Fruit fly (Drosophila melanogaster) whole organism, embryonic: Measurements from ENCODE around the gene dar1.

ENCODE experiments used
- ATbp ChIP-seq: fragments of 200-800 bp; sonication (Bioruptor generic); optimal IDR thresholded peaks from 2 replicates; lab custom pipeline; 2017; ENCODE audit warnings: missing biosample characterization, mild to moderate bottlenecking, missing genetic modification characterization, missing genetic modification reagents
- Awh ChIP-seq: fragments of 200-800 bp; sonication (Bioruptor generic); IDR thresholded peaks from 2 replicates; pipeline ENCODE4, ENCODE4 v1.3.6; 2022; ENCODE audit warnings: missing biosample characterization, missing genetic modification characterization
- BtbVII ChIP-seq: fragments of 200-800 bp; sonication (Bioruptor generic); optimal IDR thresholded peaks from 3 replicates; lab custom pipeline; 2017; ENCODE audit warnings: missing biosample characterization, mild to moderate bottlenecking, missing genetic modification characterization
- Bteb2 ChIP-seq: fragments of 200-800 bp; sonication (Bioruptor generic); optimal IDR thresholded peaks from 2 replicates; lab custom pipeline; 2016; ENCODE audit warnings: missing biosample characterization, missing genetic modification characterization
- CG10543 ChIP-seq: fragments of 200-800 bp; sonication (Bioruptor generic); optimal IDR thresholded peaks from 3 replicates; lab custom pipeline; 2017; ENCODE audit warnings: missing biosample characterization, mild to moderate bottlenecking, missing genetic modification characterization, moderate library complexity
- CG11247 ChIP-seq: fragments of 200-800 bp; sonication (Bioruptor generic); IDR thresholded peaks from 2 replicates; pipeline ENCODE4 v1.3.6; 2022; ENCODE audit warnings: missing biosample characterization, missing genetic modification characterization
- CG11504 ChIP-seq: fragments of 200-800 bp; sonication (Bioruptor generic); optimal IDR thresholded peaks from 3 replicates; lab custom pipeline; 2019; ENCODE audit warnings: missing biosample characterization, mild to moderate bottlenecking, missing genetic modification characterization, moderate library complexity
- CG12071 ChIP-seq: fragments of 200-800 bp; sonication (Bioruptor generic); optimal IDR thresholded peaks from 3 replicates; lab custom pipeline; 2018; ENCODE audit warnings: missing biosample characterization, mild to moderate bottlenecking, missing genetic modification characterization
- CG12236 ChIP-seq: fragments of 200-800 bp; sonication (Bioruptor generic); optimal IDR thresholded peaks from 2 replicates; lab custom pipeline; 2016; ENCODE audit warnings: missing biosample characterization, missing genetic modification characterization
- CG12769 ChIP-seq: fragments of 200-800 bp; sonication (Bioruptor generic); optimal IDR thresholded peaks from 2 replicates; lab custom pipeline; 2019; ENCODE audit warnings: missing biosample characterization, mild to moderate bottlenecking, missing genetic modification characterization, moderate library complexity
- CG14441 ChIP-seq: fragments of 200-800 bp; sonication (Bioruptor generic); IDR thresholded peaks from 2 replicates; pipeline ENCODE4 v1.3.6; 2022; ENCODE audit warnings: missing biosample characterization, missing genetic modification characterization
- CG15269 ChIP-seq: fragments of 200-800 bp; sonication (Bioruptor generic); optimal IDR thresholded peaks from 2 replicates; lab custom pipeline; 2018; ENCODE audit warnings: missing biosample characterization, mild to moderate bottlenecking, missing genetic modification characterization, moderate library complexity
- CG34376 ChIP-seq: fragments of 200-800 bp; sonication (Bioruptor generic); optimal IDR thresholded peaks from 2 replicates; lab custom pipeline; 2018; ENCODE audit warnings: missing biosample characterization, mild to moderate bottlenecking, missing genetic modification characterization
- CG5180 ChIP-seq: fragments of 200-800 bp; sonication (Bioruptor generic); optimal IDR thresholded peaks from 3 replicates; lab custom pipeline; 2017; ENCODE audit warnings: missing biosample characterization, missing genetic modification characterization, mild to moderate bottlenecking, moderate library complexity, missing genetic modification reagents
- CG6813 ChIP-seq: fragments of 200-800 bp; sonication (Bioruptor generic); optimal IDR thresholded peaks from 2 replicates; lab custom pipeline; 2017; ENCODE audit warnings: missing biosample characterization, missing genetic modification characterization, mild to moderate bottlenecking, moderate library complexity, missing genetic modification reagents
- CG7271 ChIP-seq: fragments of 200-800 bp; sonication (Bioruptor generic); optimal IDR thresholded peaks from 2 replicates; lab custom pipeline; 2018; ENCODE audit warnings: missing biosample characterization, mild to moderate bottlenecking, missing genetic modification characterization, moderate library complexity
- CG9437 ChIP-seq: fragments of 200-800 bp; sonication (Bioruptor generic); optimal IDR thresholded peaks from 2 replicates; lab custom pipeline; 2018; ENCODE audit warnings: missing biosample characterization, mild to moderate bottlenecking, missing genetic modification characterization
- CkIIα-i1 ChIP-seq: fragments of 200-800 bp; sonication (Bioruptor generic); IDR thresholded peaks from 2 replicates; pipeline ENCODE4 v1.3.6; 2022; ENCODE audit warnings: missing biosample characterization, missing genetic modification characterization
- Drgx ChIP-seq: fragments of 200-800 bp; sonication (Bioruptor generic); IDR thresholded peaks from 2 replicates; pipeline ENCODE4 v1.3.6; 2022; ENCODE audit warnings: missing biosample characterization, missing genetic modification characterization
- E2f2 ChIP-seq: fragments of 200-800 bp; sonication (Bioruptor generic); IDR thresholded peaks from 2 replicates; pipeline ENCODE4 v1.3.6; 2022; ENCODE audit warnings: missing biosample characterization, missing genetic modification characterization
- Fer2 ChIP-seq: fragments of 200-800 bp; sonication (Bioruptor generic); optimal IDR thresholded peaks from 2 replicates; lab custom pipeline; 2018; ENCODE audit warnings: missing biosample characterization, mild to moderate bottlenecking, missing genetic modification characterization, moderate library complexity
- HHEX ChIP-seq: fragments of 200-800 bp; sonication (Bioruptor generic); optimal IDR thresholded peaks from 3 replicates; lab custom pipeline; 2017; ENCODE audit warnings: missing biosample characterization, mild to moderate bottlenecking, missing genetic modification characterization, missing genetic modification reagents
- Hr78 ChIP-seq, 2 experiments: fragments of 200-800 bp in 1 of 2; fragments of >200 bp in 1 of 2; sonication (Bioruptor generic) in 1 of 2; optimal IDR thresholded peaks; 2 replicates each; lab custom pipeline; 2017 to 2019; ENCODE audit warnings: missing biosample characterization in 2 of 2, missing genetic modification characterization in 2 of 2, mild to moderate bottlenecking in 1 of 2, moderate library complexity in 1 of 2
- Kr ChIP-seq: fragments of 200-800 bp; sonication (Bioruptor generic); optimal IDR thresholded peaks from 2 replicates; lab custom pipeline; 2017; ENCODE audit warnings: missing biosample characterization, mild to moderate bottlenecking, missing genetic modification characterization
- Meics ChIP-seq: fragments of 200-800 bp; sonication (Bioruptor generic); optimal IDR thresholded peaks from 2 replicates; lab custom pipeline; 2017; ENCODE audit warnings: missing biosample characterization, mild to moderate bottlenecking, missing genetic modification characterization
- NK7.1 ChIP-seq: fragments of 200-800 bp; sonication (Bioruptor generic); optimal IDR thresholded peaks from 3 replicates; lab custom pipeline; 2016; ENCODE audit warnings: missing biosample characterization, missing genetic modification characterization
- Nf-YB ChIP-seq: fragments of 200-800 bp; sonication (Bioruptor generic); optimal IDR thresholded peaks from 3 replicates; lab custom pipeline; 2019; ENCODE audit warnings: missing biosample characterization, mild to moderate bottlenecking, missing genetic modification characterization, moderate library complexity
- Ptx1 ChIP-seq: fragments of 200-800 bp; sonication (Bioruptor generic); IDR thresholded peaks from 2 replicates; pipeline ENCODE4 v1.3.6; 2022; ENCODE audit warnings: missing biosample characterization, missing genetic modification characterization
- Ravus ChIP-seq: fragments of 200-800 bp; sonication (Bioruptor generic); IDR thresholded peaks from 2 replicates; pipeline ENCODE4 v1.3.6; 2022; ENCODE audit warnings: missing biosample characterization, missing genetic modification characterization
- Sry-β ChIP-seq: fragments of 200-800 bp; sonication (Bioruptor generic); optimal IDR thresholded peaks from 2 replicates; lab custom pipeline; 2018; ENCODE audit warnings: missing biosample characterization, mild to moderate bottlenecking, missing genetic modification characterization, moderate library complexity
- bbx ChIP-seq: fragments of 200-800 bp; sonication (Bioruptor generic); IDR thresholded peaks from 2 replicates; pipeline ENCODE4 v1.3.6; 2022; ENCODE audit warnings: missing biosample characterization, missing genetic modification characterization; ENCODE audit not compliant: partially characterized antibody
- bcd ChIP-seq: fragments of 200-800 bp; sonication (Bioruptor generic); optimal IDR thresholded peaks from 2 replicates; lab custom pipeline; 2017; ENCODE audit warnings: missing biosample characterization, mild to moderate bottlenecking, missing genetic modification characterization
- chinmo ChIP-seq: fragments of 200-800 bp; sonication (Bioruptor generic); IDR thresholded peaks from 4 replicates; pipeline ENCODE4 v1.3.6; 2022; ENCODE audit warnings: missing biosample characterization, missing genetic modification characterization; ENCODE audit not compliant: partially characterized antibody
- cwo ChIP-seq: fragments of 200-800 bp; sonication (Bioruptor generic); optimal IDR thresholded peaks from 3 replicates; lab custom pipeline; 2017; ENCODE audit warnings: missing biosample characterization, missing genetic modification characterization, mild to moderate bottlenecking, moderate library complexity, missing genetic modification reagents
- grn ChIP-seq: fragments of 200-800 bp; sonication (Bioruptor generic); optimal IDR thresholded peaks from 3 replicates; lab custom pipeline; 2017; ENCODE audit warnings: missing biosample characterization, missing genetic modification characterization
- gt ChIP-seq: fragments of 200-800 bp; sonication (Bioruptor generic); IDR thresholded peaks from 2 replicates; pipeline ENCODE4 v1.3.6; 2022; ENCODE audit warnings: missing biosample characterization, missing genetic modification characterization
- lab ChIP-seq: fragments of 200-800 bp; sonication (Bioruptor generic); optimal IDR thresholded peaks from 3 replicates; lab custom pipeline; 2017; ENCODE audit warnings: missing biosample characterization, missing genetic modification characterization, mild to moderate bottlenecking, moderate library complexity, missing genetic modification reagents
- sc ChIP-seq, 3 experiments: fragments of >200 bp in 2 of 3; fragments of 200-800 bp in 1 of 3; sonication (Bioruptor generic) in 1 of 3; optimal IDR thresholded peaks; 2 replicates in 2 of 3; 3 replicates in 1 of 3; lab custom pipeline; 2017; ENCODE audit warnings: mild to moderate bottlenecking in 1 of 3, missing biosample characterization in 1 of 3, missing genetic modification characterization in 1 of 3, missing genetic modification reagents in 1 of 3
- shn ChIP-seq: fragments of 200-800 bp; sonication (Bioruptor generic); optimal IDR thresholded peaks from 3 replicates; lab custom pipeline; 2016; ENCODE audit warnings: missing biosample characterization, missing genetic modification characterization
- so ChIP-seq: fragments of 200-800 bp; sonication (Bioruptor generic); IDR thresholded peaks from 3 replicates; pipeline ENCODE4 v1.3.6; 2022; ENCODE audit warnings: missing biosample characterization, missing genetic modification characterization
- sob ChIP-seq: fragments of 200-800 bp; sonication (Bioruptor generic); IDR thresholded peaks from 2 replicates; pipeline ENCODE4 v1.3.6; 2022; ENCODE audit warnings: missing biosample characterization, missing genetic modification characterization
- sug ChIP-seq: fragments of 200-800 bp; optimal IDR thresholded peaks from 2 replicates; lab custom pipeline; 2019; ENCODE audit warnings: missing biosample characterization, mild to moderate bottlenecking, missing genetic modification characterization, moderate library complexity
- tna ChIP-seq: fragments of 200-800 bp; sonication (Bioruptor generic); IDR thresholded peaks from 2 replicates; pipeline ENCODE4 v1.3.6; 2022; ENCODE audit warnings: missing biosample characterization, missing genetic modification characterization; ENCODE audit not compliant: partially characterized antibody
- unc-4 ChIP-seq: fragments of 200-800 bp; sonication (Bioruptor generic); IDR thresholded peaks from 2 replicates; pipeline ENCODE4 v1.3.6; 2022; ENCODE audit warnings: missing biosample characterization, missing genetic modification characterization; ENCODE audit not compliant: partially characterized antibody
- vvl ChIP-seq: fragments of 200-800 bp; sonication (Bioruptor generic); IDR thresholded peaks from 2 replicates; pipeline ENCODE4 v1.3.6; 2022; ENCODE audit warnings: missing biosample characterization, missing genetic modification characterization

dar1 gene

DNA sequence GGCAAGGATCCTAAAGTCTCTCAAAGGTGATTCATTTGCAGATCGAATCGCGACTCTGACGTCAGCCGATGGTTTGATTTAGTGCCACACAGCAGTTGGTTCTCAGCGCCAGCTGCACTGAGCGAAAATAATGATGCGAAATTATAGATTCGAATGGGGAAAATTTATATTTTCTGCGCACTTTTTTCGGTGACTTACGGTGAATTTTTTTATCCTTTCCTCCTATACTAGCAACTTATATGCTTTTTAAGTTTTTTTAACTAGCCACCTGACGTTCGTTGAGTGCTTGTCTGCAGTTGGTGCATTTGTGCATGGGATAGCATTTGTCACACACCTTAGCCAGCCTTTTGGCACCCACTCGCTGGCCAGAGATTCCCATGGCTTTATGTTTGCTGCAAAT is 60.1 kb downstream of the dar1 start:
- no peak for TF ChIP-seq cwo (GFP tag; lab: Kevin White, UChicago)
- peak; percentile 51; the same call in 1 of the 2 replicates for TF ChIP-seq Drgx (GFP tag; lab: Robert Waterston, UW)

DNA sequence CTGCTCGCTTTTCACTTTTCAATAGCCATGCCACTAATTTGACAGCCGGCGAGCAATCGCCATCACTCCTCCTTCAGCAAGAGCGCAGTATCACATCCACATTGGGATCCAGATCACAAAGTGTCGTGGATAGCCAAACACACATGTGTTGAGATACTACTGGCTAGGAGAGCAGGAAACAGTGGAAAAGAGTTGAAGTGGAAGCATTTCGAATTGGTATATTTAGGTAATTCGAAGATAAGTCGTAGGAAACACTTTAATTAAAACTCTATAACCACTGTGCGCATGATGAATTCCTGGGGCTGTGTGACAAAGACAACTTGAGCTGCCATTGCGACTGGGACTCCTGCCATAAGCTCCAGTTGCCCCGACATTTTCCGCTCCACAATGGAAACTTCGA is 63.9 kb downstream of the dar1 start:
- TF ChIP-seq sug = no peak
- peak; percentile 25; the same call in 1 of the 2 replicates for TF ChIP-seq Drgx (GFP tag; lab: Robert Waterston, UW)
- TF ChIP-seq NK7.1 (GFP tag; lab: Kevin White, UChicago) = no peak
- no peak for TF ChIP-seq Nf-YB
- TF ChIP-seq CG9437 (GFP tag; lab: Kevin White, UChicago) = no peak
- no peak for TF ChIP-seq CG12236 (GFP tag; lab: Kevin White, UChicago)
- TF ChIP-seq Kr = no peak
- TF ChIP-seq Ravus (GFP tag; lab: Robert Waterston, UW) = no peak
- no peak for TF ChIP-seq grn (GFP tag; lab: Kevin White, UChicago)
- no peak for TF ChIP-seq CG7271
- TF ChIP-seq gt (GFP tag; lab: Robert Waterston, UW) = peak; percentile 14; the same call in 1 of the 2 replicates

DNA sequence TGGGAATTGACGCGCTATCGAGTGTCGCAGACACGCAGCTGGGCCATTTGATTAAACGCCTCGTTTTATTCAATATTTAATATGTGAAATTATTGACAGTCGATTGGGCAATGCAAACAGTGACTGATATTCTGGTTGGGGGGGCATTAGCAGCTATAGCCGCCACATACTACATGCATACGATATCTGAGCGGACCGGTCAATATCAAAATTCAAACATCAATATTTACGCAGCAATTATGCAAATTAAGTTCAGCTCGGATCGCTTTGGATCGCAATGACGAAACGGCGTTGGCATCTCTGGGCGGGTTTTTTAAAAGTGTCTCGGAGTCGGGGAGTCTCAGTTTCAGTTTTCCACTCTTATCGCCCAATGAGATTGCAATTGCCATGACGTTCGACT is 65.5 kb downstream of the dar1 start:
- TF ChIP-seq CG11247 (GFP tag; lab: Robert Waterston, UW) (no peak), tna (GFP tag; lab: Robert Waterston, UW) (no peak), CG34376 (GFP tag; lab: Kevin White, UChicago) (no peak), Meics (GFP tag; lab: Kevin White, UChicago) (peak; percentile 24), Hr78 (GFP tag; optimal IDR thresholded peaks at IDR 0.05; lab: Kevin White, UChicago) (no peak), Sry-β (GFP tag; lab: Kevin White, UChicago) (no peak), Awh (0 out of 2 replicates have a peak, but pooled peaks have one; percentile 20), bcd (GFP tag; lab: Kevin White, UChicago) (no peak), CG11504 (tag; lab: Kevin White, UChicago) (peak; percentile 23), lab (GFP tag; lab: Kevin White, UChicago) (peak; percentile 37), bbx (GFP tag; lab: Robert Waterston, UW) (no peak), unc-4 (no peak), Bteb2 (GFP tag; lab: Kevin White, UChicago) (no peak), Ptx1 (GFP tag; lab: Robert Waterston, UW) (no peak), CG6813 (GFP tag; lab: Kevin White, UChicago) (peak; percentile 22), E2f2 (GFP tag; lab: Robert Waterston, UW) (0 out of 2 replicates have a peak, but pooled peaks have one; percentile 9), CG15269 (tag; lab: Kevin White, UChicago) (peak; percentile 36), CG14441 (GFP tag; lab: Robert Waterston, UW) (peak; percentile 20; the same call in 1 of the 2 replicates), ATbp (peak; percentile 16), Fer2 (no peak), sob (GFP tag; lab: Robert Waterston, UW) (0 out of 2 replicates have a peak, but pooled peaks have one; percentile 29), CkIIα-i1 (GFP tag; lab: Robert Waterston, UW) (no peak), so (peak; percentile 29; the same call in 1 of the 3 replicates), CG10543 (GFP tag; lab: Kevin White, UChicago) (peak; percentile 8), HHEX (GFP tag; lab: Kevin White, UChicago) (peak; percentile 15), BtbVII (GFP tag; lab: Kevin White, UChicago) (peak; percentile 49), CG5180 (GFP tag; lab: Kevin White, UChicago) (peak; percentile 4), CG12071 (GFP tag; lab: Kevin White, UChicago) (peak; percentile 46), shn (GFP tag; lab: Kevin White, UChicago) (no peak), chinmo (GFP tag; lab: Robert Waterston, UW) (0 out of 4 replicates have a peak, but pooled peaks have one; percentile 42), vvl (peak; percentile 74), sc (optimal IDR thresholded peaks at IDR 0.05; lab: Kevin White, UChicago) (no peak), sc (GFP tag; optimal IDR thresholded peaks at IDR 0.05; lab: Kevin White, UChicago) (no peak), CG12769 (peak; percentile 59)
